Fruit fly (Drosophila melanogaster): ENCODE measurements around the gene tim.

DNA sequence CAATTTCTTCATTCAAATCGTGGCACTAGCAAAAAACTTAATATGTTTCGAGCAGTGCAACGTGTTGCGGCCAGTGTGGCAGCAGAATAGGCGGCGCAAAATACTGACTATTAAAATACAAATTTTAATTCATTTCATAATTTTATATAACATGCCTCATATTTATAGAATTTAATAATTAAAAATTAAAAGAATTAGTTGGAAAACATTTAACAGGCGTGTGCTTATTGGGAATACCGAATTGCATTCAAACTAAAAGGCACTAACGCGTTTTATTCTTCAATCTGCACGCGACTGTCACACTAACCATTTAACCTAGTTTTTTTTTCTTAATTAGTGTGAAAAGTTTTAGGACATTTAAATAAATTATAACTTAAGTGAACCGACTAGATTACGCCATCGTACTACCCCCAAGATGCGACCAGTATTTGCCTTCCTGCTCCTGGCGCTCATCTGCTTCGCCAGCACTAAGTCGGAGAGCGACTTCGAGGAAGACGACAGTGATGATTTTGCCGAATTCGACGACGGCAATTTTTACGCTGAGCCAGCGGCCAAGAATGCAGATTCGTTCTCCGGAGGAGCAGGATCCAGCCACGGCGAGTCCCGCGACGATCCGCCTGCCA is 6.8 kb upstream of the tim start, which contains the start of the genes LeuRS and CG17593:
- no peak for TF ChIP-seq Blimp-1 (GFP tag; optimal IDR thresholded peaks at IDR 0.05)
- TF ChIP-seq svp (GFP tag), result peak; percentile 53
